Fruit fly (Drosophila melanogaster) whole organism, adult: Measurements from ENCODE around the gene CG12112.

Source experiments
- Clk ChIP-seq: fragments of 200-800 bp; sonication (Bioruptor generic); optimal IDR thresholded peaks from 2 replicates; lab custom pipeline; 2017; ENCODE audit warnings: missing biosample characterization, missing genetic modification characterization
- Crg-1 ChIP-seq: fragments of 200-800 bp; sonication (Bioruptor generic); optimal IDR thresholded peaks from 2 replicates; lab custom pipeline; 2016; ENCODE audit warnings: missing biosample characterization, missing genetic modification characterization
- Mnt ChIP-seq: fragments of 200-800 bp; sonication (Bioruptor generic); optimal IDR thresholded peaks from 2 replicates; lab custom pipeline; 2016; ENCODE audit warnings: missing biosample characterization, mild to moderate bottlenecking, missing genetic modification characterization
- bab1 ChIP-seq: fragments of 200-800 bp; sonication (Bioruptor generic); optimal IDR thresholded peaks from 3 replicates; lab custom pipeline; 2019; ENCODE audit warnings: missing biosample characterization, mild to moderate bottlenecking, missing genetic modification characterization, moderate library complexity
- cic ChIP-seq: fragments of 200-800 bp; sonication (Bioruptor generic); optimal IDR thresholded peaks from 2 replicates; lab custom pipeline; 2017; ENCODE audit warnings: missing biosample characterization, mild to moderate bottlenecking, missing genetic modification characterization, moderate library complexity
- cnc ChIP-seq, 2 experiments: fragments of >200 bp; optimal IDR thresholded peaks; 2 replicates each; lab custom pipeline; 2017
- kay ChIP-seq: fragments of 200-800 bp; sonication (Bioruptor generic); peaks from one replicate; lab custom pipeline; 2016; ENCODE audit warnings: missing biosample characterization, missing genetic modification characterization, borderline replicate concordance
- toe ChIP-seq: fragments of 200-800 bp; sonication (Bioruptor generic); optimal IDR thresholded peaks from 2 replicates; lab custom pipeline; 2016; ENCODE audit warnings: missing biosample characterization, missing genetic modification characterization

dm6 chrX:8573744-8574484 lies 13.9 kb upstream of the CG12112 start, which contains the start of gene CG12065:
- TF ChIP-seq Clk (GFP tag; lab: Kevin White, UChicago) (no peak), cnc (optimal IDR thresholded peaks at IDR 0.05; lab: Kevin White, UChicago) (peak in 1 of 2 experiments; percentile 31), cic (GFP tag; lab: Kevin White, UChicago) (peak; percentile 52), toe (GFP tag; lab: Kevin White, UChicago) (no peak), Crg-1 (GFP tag; lab: Kevin White, UChicago) (no peak), bab1 (GFP tag; lab: Kevin White, UChicago) (peak; percentile 87), kay (no peak), Mnt (GFP tag; lab: Kevin White, UChicago) (peak; percentile 39)
